Fruit fly (Drosophila melanogaster) whole organism, embryonic: Measurements from ENCODE around the gene ppk23.

Experiments used
- Aef1 ChIP-seq: fragments of 200-800 bp; sonication (Bioruptor generic); IDR thresholded peaks from 3 replicates; pipeline ENCODE4 v1.3.6; 2022; ENCODE audit warnings: missing biosample characterization, missing genetic modification characterization
- Asciz ChIP-seq: fragments of 200-800 bp; sonication (Bioruptor generic); optimal IDR thresholded peaks from 2 replicates; lab custom pipeline; 2017; ENCODE audit warnings: missing biosample characterization, mild to moderate bottlenecking, missing genetic modification characterization, missing genetic modification reagents
- Bteb2 ChIP-seq: fragments of 200-800 bp; sonication (Bioruptor generic); optimal IDR thresholded peaks from 2 replicates; lab custom pipeline; 2016; ENCODE audit warnings: missing biosample characterization, missing genetic modification characterization
- C15 ChIP-seq: fragments of 200-800 bp; sonication (Bioruptor generic); IDR thresholded peaks from 3 replicates; pipeline ENCODE4 v1.3.6; 2022; ENCODE audit warnings: missing biosample characterization, missing genetic modification characterization
- CG12219 ChIP-seq: fragments of 200-800 bp; sonication (Bioruptor generic); optimal IDR thresholded peaks from 3 replicates; lab custom pipeline; 2018; ENCODE audit warnings: missing biosample characterization, mild to moderate bottlenecking, missing genetic modification characterization
- CG12659 ChIP-seq: fragments of 200-800 bp; sonication (Bioruptor generic); optimal IDR thresholded peaks from 3 replicates; lab custom pipeline; 2017; ENCODE audit warnings: mild to moderate bottlenecking, missing biosample characterization, missing genetic modification reagents, missing genetic modification characterization
- CG12769 ChIP-seq: fragments of 200-800 bp; sonication (Bioruptor generic); optimal IDR thresholded peaks from 2 replicates; lab custom pipeline; 2019; ENCODE audit warnings: missing biosample characterization, mild to moderate bottlenecking, missing genetic modification characterization, moderate library complexity
- CG13775 ChIP-seq: fragments of 200-800 bp; sonication (Bioruptor generic); optimal IDR thresholded peaks from 3 replicates; lab custom pipeline; 2017; ENCODE audit warnings: missing biosample characterization, mild to moderate bottlenecking, missing genetic modification characterization
- CG15011 ChIP-seq: fragments of 200-800 bp; sonication (Bioruptor generic); optimal IDR thresholded peaks from 3 replicates; lab custom pipeline; 2018; ENCODE audit warnings: missing biosample characterization, mild to moderate bottlenecking, missing genetic modification characterization
- CG15269 ChIP-seq: fragments of 200-800 bp; sonication (Bioruptor generic); optimal IDR thresholded peaks from 2 replicates; lab custom pipeline; 2018; ENCODE audit warnings: missing biosample characterization, mild to moderate bottlenecking, missing genetic modification characterization, moderate library complexity
- CG17612 ChIP-seq: fragments of 200-800 bp; sonication (Bioruptor generic); IDR thresholded peaks from 2 replicates; pipeline ENCODE4 v1.3.6; 2022; ENCODE audit warnings: missing biosample characterization, missing genetic modification characterization
- CG31441 ChIP-seq: fragments of 200-800 bp; sonication (Bioruptor generic); IDR thresholded peaks from 2 replicates; pipeline ENCODE4 v1.3.6; 2022; ENCODE audit warnings: missing biosample characterization, missing genetic modification characterization
- CG32532 ChIP-seq: fragments of 200-800 bp; sonication (Bioruptor generic); IDR thresholded peaks from 2 replicates; pipeline ENCODE4 v1.3.6; 2022; ENCODE audit warnings: missing biosample characterization, missing genetic modification characterization
- CG34422 ChIP-seq: fragments of 200-800 bp; sonication (Bioruptor generic); IDR thresholded peaks from 3 replicates; pipeline ENCODE4 v1.3.6; 2022; ENCODE audit warnings: missing biosample characterization, missing genetic modification characterization
- CG4360 ChIP-seq: fragments of 200-800 bp; sonication (Bioruptor generic); IDR thresholded peaks from 2 replicates; pipeline ENCODE4 v1.3.6; 2022; ENCODE audit warnings: missing biosample characterization, missing genetic modification characterization
- CG6175 ChIP-seq: fragments of 200-800 bp; sonication (Bioruptor generic); IDR thresholded peaks from 3 replicates; pipeline ENCODE4 v1.3.6; 2022; ENCODE audit warnings: missing biosample characterization, missing genetic modification characterization
- CG8478 ChIP-seq: fragments of >200 bp; optimal IDR thresholded peaks from 2 replicates; lab custom pipeline; 2018
- CG8765 ChIP-seq: fragments of 200-800 bp; sonication (Bioruptor generic); IDR thresholded peaks from 2 replicates; pipeline ENCODE4 v1.3.6; 2022; ENCODE audit warnings: missing biosample characterization, missing genetic modification characterization
- CG9215 ChIP-seq: fragments of 200-800 bp; sonication (Bioruptor generic); IDR thresholded peaks from 2 replicates; pipeline ENCODE4 v1.3.6; 2022; ENCODE audit warnings: missing biosample characterization, missing genetic modification characterization
- CG9932 ChIP-seq: fragments of 200-800 bp; sonication (Bioruptor generic); IDR thresholded peaks from 2 replicates; pipeline ENCODE4 v1.3.6; 2022; ENCODE audit warnings: missing biosample characterization, missing genetic modification characterization
- CkIIα-i1 ChIP-seq: fragments of 200-800 bp; sonication (Bioruptor generic); IDR thresholded peaks from 2 replicates; pipeline ENCODE4 v1.3.6; 2022; ENCODE audit warnings: missing biosample characterization, missing genetic modification characterization
- Dbx ChIP-seq: fragments of 200-800 bp; sonication (Bioruptor generic); IDR thresholded peaks from 3 replicates; pipeline ENCODE4 v1.3.6; 2022; ENCODE audit warnings: missing biosample characterization, missing genetic modification characterization
- Drgx ChIP-seq: fragments of 200-800 bp; sonication (Bioruptor generic); IDR thresholded peaks from 2 replicates; pipeline ENCODE4 v1.3.6; 2022; ENCODE audit warnings: missing biosample characterization, missing genetic modification characterization
- HLH3B ChIP-seq: fragments of 200-800 bp; sonication (Bioruptor generic); IDR thresholded peaks from 2 replicates; pipeline ENCODE4 v1.3.6; 2022; ENCODE audit warnings: missing biosample characterization, missing genetic modification characterization
- HLHmδ ChIP-seq: fragments of 200-800 bp; sonication (Bioruptor generic); optimal IDR thresholded peaks from 2 replicates; lab custom pipeline; 2018; ENCODE audit warnings: missing biosample characterization, mild to moderate bottlenecking, missing genetic modification characterization, moderate library complexity
- HmgD ChIP-seq: fragments of 200-800 bp; sonication (Bioruptor generic); optimal IDR thresholded peaks from 3 replicates; lab custom pipeline; 2016; ENCODE audit warnings: missing biosample characterization, missing genetic modification characterization
- Hr51 ChIP-seq, 2 experiments: fragments of 200-800 bp; sonication (Bioruptor generic); optimal IDR thresholded peaks; 2 replicates in 1 of 2; 3 replicates in 1 of 2; lab custom pipeline; 2016 to 2018; ENCODE audit warnings: missing biosample characterization in 2 of 2, missing genetic modification characterization in 2 of 2, mild to moderate bottlenecking in 1 of 2, moderate library complexity in 1 of 2
- Jarid2 ChIP-seq: fragments of 200-800 bp; sonication (Bioruptor generic); optimal IDR thresholded peaks from 3 replicates; lab custom pipeline; 2017; ENCODE audit warnings: mild to moderate bottlenecking, missing biosample characterization, missing genetic modification reagents, missing genetic modification characterization
- Kr ChIP-seq: fragments of 200-800 bp; sonication (Bioruptor generic); optimal IDR thresholded peaks from 2 replicates; lab custom pipeline; 2017; ENCODE audit warnings: missing biosample characterization, mild to moderate bottlenecking, missing genetic modification characterization
- Med ChIP-seq: fragments of 200-800 bp; sonication (Bioruptor generic); peaks from one replicate; lab custom pipeline; 2016; ENCODE audit warnings: missing biosample characterization, missing genetic modification characterization, mild to moderate bottlenecking, inconsistent platforms, moderate library complexity
- NK7.1 ChIP-seq: fragments of 200-800 bp; sonication (Bioruptor generic); optimal IDR thresholded peaks from 3 replicates; lab custom pipeline; 2016; ENCODE audit warnings: missing biosample characterization, missing genetic modification characterization
- Ptx1 ChIP-seq: fragments of 200-800 bp; sonication (Bioruptor generic); IDR thresholded peaks from 2 replicates; pipeline ENCODE4 v1.3.6; 2022; ENCODE audit warnings: missing biosample characterization, missing genetic modification characterization
- amos ChIP-seq: fragments of 200-800 bp; sonication (Bioruptor generic); IDR thresholded peaks from 2 replicates; pipeline ENCODE4 v1.3.6; 2022; ENCODE audit warnings: missing biosample characterization, missing genetic modification characterization; ENCODE audit not compliant: partially characterized antibody
- cg ChIP-seq: fragments of 200-800 bp; sonication (Bioruptor generic); optimal IDR thresholded peaks from 3 replicates; lab custom pipeline; 2019; ENCODE audit warnings: missing biosample characterization, mild to moderate bottlenecking, missing genetic modification characterization, moderate library complexity
- chinmo ChIP-seq: fragments of 200-800 bp; sonication (Bioruptor generic); IDR thresholded peaks from 4 replicates; pipeline ENCODE4 v1.3.6; 2022; ENCODE audit warnings: missing biosample characterization, missing genetic modification characterization; ENCODE audit not compliant: partially characterized antibody
- chm ChIP-seq: fragments of 200-800 bp; sonication (Bioruptor generic); IDR thresholded peaks from 2 replicates; pipeline ENCODE4 v1.3.6; 2022; ENCODE audit warnings: missing biosample characterization, missing genetic modification characterization
- eyg ChIP-seq: fragments of 200-800 bp; sonication (Bioruptor generic); optimal IDR thresholded peaks from 3 replicates; lab custom pipeline; 2016; ENCODE audit warnings: missing biosample characterization, missing genetic modification characterization
- lab ChIP-seq: fragments of 200-800 bp; sonication (Bioruptor generic); optimal IDR thresholded peaks from 3 replicates; lab custom pipeline; 2017; ENCODE audit warnings: missing biosample characterization, missing genetic modification characterization, mild to moderate bottlenecking, moderate library complexity, missing genetic modification reagents
- maf-S ChIP-seq: fragments of 200-800 bp; sonication (Bioruptor generic); optimal IDR thresholded peaks from 2 replicates; lab custom pipeline; 2016; ENCODE audit warnings: missing biosample characterization, missing genetic modification characterization
- nom ChIP-seq: fragments of 200-800 bp; sonication (Bioruptor generic); optimal IDR thresholded peaks from 2 replicates; lab custom pipeline; 2017; ENCODE audit warnings: missing biosample characterization, missing genetic modification characterization, mild to moderate bottlenecking, moderate library complexity, missing genetic modification reagents
- pnt ChIP-seq: fragments of 200-800 bp; sonication (Bioruptor generic); optimal IDR thresholded peaks from 3 replicates; lab custom pipeline; 2016; ENCODE audit warnings: missing biosample characterization, missing genetic modification characterization
- pum ChIP-seq: fragments of 200-800 bp; sonication (Bioruptor generic); optimal IDR thresholded peaks from 2 replicates; lab custom pipeline; 2016; ENCODE audit warnings: missing biosample characterization, missing genetic modification characterization
- scrt ChIP-seq: fragments of 200-800 bp; sonication (Bioruptor generic); optimal IDR thresholded peaks from 2 replicates; lab custom pipeline; 2018; ENCODE audit warnings: missing biosample characterization, mild to moderate bottlenecking, missing genetic modification characterization, moderate library complexity
- trem ChIP-seq: fragments of 200-800 bp; optimal IDR thresholded peaks from 3 replicates; lab custom pipeline; 2019; ENCODE audit warnings: missing biosample characterization, mild to moderate bottlenecking, missing genetic modification characterization, moderate library complexity
- vnd ChIP-seq: fragments of 200-800 bp; sonication (Bioruptor generic); IDR thresholded peaks from 3 replicates; pipeline ENCODE4 v1.3.6; 2022; ENCODE audit warnings: missing biosample characterization, missing genetic modification characterization; ENCODE audit not compliant: partially characterized antibody
- wek ChIP-seq: fragments of 200-800 bp; sonication (Bioruptor generic); optimal IDR thresholded peaks from 3 replicates; lab custom pipeline; 2018; ENCODE audit warnings: missing biosample characterization, mild to moderate bottlenecking, missing genetic modification characterization, moderate library complexity

The ppk23 gene

dm6 chrX:17579782-17580451 is 10.9 kb upstream of the ppk23 start, which contains the start of gene CG12991 (continued):
- TF ChIP-seq lab (GFP tag; lab: Kevin White, UChicago) (peak; percentile 37), C15 (GFP tag; lab: Robert Waterston, UW) (0 out of 3 replicates have a peak, but pooled peaks have one; percentile 36), chm (peak; percentile 62; the same call in 1 of the 2 replicates), CG4360 (GFP tag; lab: Robert Waterston, UW) (peak; percentile 78), maf-S (no peak), Dbx (GFP tag; lab: Robert Waterston, UW) (peak; percentile 39; the same call in 1 of the 3 replicates), HmgD (GFP tag; lab: Kevin White, UChicago) (no peak), CG8765 (GFP tag; lab: Robert Waterston, UW) (no peak), Kr (GFP tag; lab: Kevin White, UChicago) (no peak), wek (GFP tag; lab: Kevin White, UChicago) (no peak), CG12659 (GFP tag; lab: Kevin White, UChicago) (peak; percentile 10), CG9932 (GFP tag; lab: Robert Waterston, UW) (0 out of 2 replicates have a peak, but pooled peaks have one; percentile 13), Drgx (GFP tag; lab: Robert Waterston, UW) (0 out of 2 replicates have a peak, but pooled peaks have one; percentile 8), scrt (GFP tag; lab: Kevin White, UChicago) (peak; percentile 15), nom (GFP tag; lab: Kevin White, UChicago) (peak; percentile 39), Asciz (GFP tag; lab: Kevin White, UChicago) (no peak), Ptx1 (GFP tag; lab: Robert Waterston, UW) (peak; percentile 15; the same call in 1 of the 2 replicates), Med (GFP tag; lab: Kevin White, UChicago) (peak; percentile 59), CG34422 (GFP tag; lab: Robert Waterston, UW) (peak; percentile 29; the same call in 1 of the 3 replicates), HLH3B (GFP tag; lab: Robert Waterston, UW) (peak; percentile 20; the same call in 1 of the 2 replicates), CG12219 (GFP tag; lab: Kevin White, UChicago) (peak; percentile 8), HLHmδ (no peak), Aef1 (GFP tag; lab: Robert Waterston, UW) (peak; percentile 43; the same call in 2 of the 3 replicates), CG15011 (GFP tag; lab: Kevin White, UChicago) (no peak), Jarid2 (GFP tag; lab: Kevin White, UChicago) (peak; percentile 81), CG32532 (peak; percentile 52; the same call in 1 of the 2 replicates), chinmo (GFP tag; lab: Robert Waterston, UW) (0 out of 4 replicates have a peak, but pooled peaks have one; percentile 32), Hr51 (GFP tag; optimal IDR thresholded peaks at IDR 0.05; lab: Kevin White, UChicago) (peak in 1 of 2 experiments; percentile 29), CG15269 (tag; lab: Kevin White, UChicago) (peak; percentile 30), cg (GFP tag; lab: Kevin White, UChicago) (peak; percentile 51)

dm6 chrX:17578869-17579781 is 10.1 kb upstream of the ppk23 start, which contains the start of gene Ankle2:
TSS of gene Ankle2 (minus strand) at chrX:17579229.
- TF ChIP-seq pnt (GFP tag; lab: Kevin White, UChicago), result no peak
- no peak for TF ChIP-seq CG8478 (lab: Kevin White, UChicago)
- no peak for TF ChIP-seq CG12769
- no peak for TF ChIP-seq CG13775 (GFP tag; lab: Kevin White, UChicago)
- peak; percentile 34 for TF ChIP-seq trem (tag; lab: Kevin White, UChicago)
- no peak for TF ChIP-seq Bteb2 (GFP tag; lab: Kevin White, UChicago)
- TF ChIP-seq amos, result peak; percentile 73
- peak; percentile 31 for TF ChIP-seq nom (GFP tag; lab: Kevin White, UChicago)
- TF ChIP-seq vnd (GFP tag; lab: Robert Waterston, UW), result peak; percentile 49; the same call in 1 of the 3 replicates
- TF ChIP-seq CG31441 (GFP tag; lab: Robert Waterston, UW), result no peak
- no peak for TF ChIP-seq CkIIα-i1
- TF ChIP-seq CG9215 (GFP tag; lab: Robert Waterston, UW), result no peak
- TF ChIP-seq pum (GFP tag; lab: Kevin White, UChicago), result no peak
- TF ChIP-seq CG17612 (GFP tag; lab: Robert Waterston, UW), result no peak
- no peak for TF ChIP-seq NK7.1 (GFP tag; lab: Kevin White, UChicago)
- no peak for TF ChIP-seq eyg
- no peak for TF ChIP-seq CG6175
